Worm (Caenorhabditis elegans) whole organism, L3 larva: ENCODE data around the gene nas-10.
A peak's percentile ranks its signal among the peaks of the same experiment; 100 is the strongest.

Experiments
- R02D3.7 ChIP-seq: fragments of 150-350 bp; optimal IDR thresholded peaks from 2 replicates; lab custom pipeline; 2014; ENCODE audit warnings: missing biosample characterization, missing genetic modification characterization
- ZK546.5 ChIP-seq: sonication (generic microtip); optimal IDR thresholded peaks from 2 replicates; lab custom pipeline; 2017; ENCODE audit warnings: missing biosample characterization, missing genetic modification characterization
- ama-1 ChIP-seq: fragments of 150-350 bp; optimal IDR thresholded peaks from 2 replicates; lab custom pipeline; 2018
- ceh-16 ChIP-seq: sonication (generic microtip); optimal IDR thresholded peaks from 2 replicates; lab custom pipeline; 2017; ENCODE audit warnings: missing biosample characterization, missing genetic modification characterization
- ceh-28 ChIP-seq: fragments of 150-350 bp; optimal IDR thresholded peaks from 2 replicates; lab custom pipeline; 2014; ENCODE audit warnings: missing biosample characterization, missing genetic modification reagents, missing genetic modification characterization
- ceh-9 ChIP-seq: sonication (generic microtip); optimal IDR thresholded peaks from 2 replicates; lab custom pipeline; 2018; ENCODE audit warnings: missing biosample characterization, missing genetic modification characterization
- daf-12 ChIP-seq: fragments of 150-350 bp; optimal IDR thresholded peaks from 2 replicates; lab custom pipeline; 2014; ENCODE audit warnings: missing biosample characterization, missing genetic modification reagents, missing genetic modification characterization
- egl-5 ChIP-seq: fragments of 150-350 bp; optimal IDR thresholded peaks from 2 replicates; lab custom pipeline; 2017; ENCODE audit warnings: missing biosample characterization, missing genetic modification reagents, missing genetic modification characterization, inconsistent platforms
- elt-1 ChIP-seq: fragments of 150-350 bp; optimal IDR thresholded peaks from 2 replicates; lab custom pipeline; 2014; ENCODE audit warnings: missing biosample characterization, missing genetic modification characterization
- elt-2 ChIP-seq: sonication (generic microtip); optimal IDR thresholded peaks from 2 replicates; lab custom pipeline; 2016; ENCODE audit warnings: missing genetic modification reagents, mild to moderate bottlenecking, missing genetic modification characterization, missing compliant biosample characterization
- eor-1 ChIP-seq, 2 experiments: fragments of 150-350 bp; optimal IDR thresholded peaks; 2 replicates each; lab custom pipeline; 2014 to 2018; ENCODE audit warnings: missing biosample characterization in 2 of 2, missing genetic modification characterization in 2 of 2
- fkh-10 ChIP-seq: sonication (generic microtip); optimal IDR thresholded peaks from 2 replicates; lab custom pipeline; 2017; ENCODE audit warnings: missing biosample characterization, missing genetic modification reagents, missing genetic modification characterization
- fos-1 ChIP-seq: fragments of 150-350 bp; optimal IDR thresholded peaks from 2 replicates; lab custom pipeline; 2014; ENCODE audit warnings: missing biosample characterization, missing genetic modification characterization
- hmg-11 ChIP-seq: sonication (generic microtip); optimal IDR thresholded peaks from 2 replicates; lab custom pipeline; 2016; ENCODE audit warnings: missing genetic modification characterization, missing compliant biosample characterization
- jun-1 ChIP-seq: fragments of 150-350 bp; optimal IDR thresholded peaks from 2 replicates; lab custom pipeline; 2014; ENCODE audit warnings: missing biosample characterization, missing genetic modification reagents, missing genetic modification characterization
- lin-15B ChIP-seq: fragments of 150-350 bp; optimal IDR thresholded peaks from 2 replicates; lab custom pipeline; 2014; ENCODE audit warnings: missing biosample characterization, missing genetic modification characterization
- lin-39 ChIP-seq: fragments of 150-350 bp; optimal IDR thresholded peaks from 2 replicates; lab custom pipeline; 2018; ENCODE audit warnings: missing biosample characterization, missing genetic modification reagents, missing genetic modification characterization
- lsy-12 ChIP-seq: sonication (generic microtip); optimal IDR thresholded peaks from 2 replicates; lab custom pipeline; 2016; ENCODE audit warnings: mild to moderate bottlenecking, missing genetic modification characterization, missing compliant biosample characterization
- nfya-1 ChIP-seq: sonication (generic microtip); optimal IDR thresholded peaks from 2 replicates; lab custom pipeline; 2017; ENCODE audit warnings: missing genetic modification characterization, mild to moderate bottlenecking, missing compliant biosample characterization, antibody characterized with exemption, moderate library complexity; ENCODE audit not compliant: insufficient read depth
- nhr-11 ChIP-seq: fragments of 150-350 bp; optimal IDR thresholded peaks from 2 replicates; lab custom pipeline; 2014; ENCODE audit warnings: missing biosample characterization, missing genetic modification characterization
- nhr-12 ChIP-seq: fragments of 150-350 bp; optimal IDR thresholded peaks from 2 replicates; lab custom pipeline; 2014; ENCODE audit warnings: missing biosample characterization, missing genetic modification characterization
- nhr-23 ChIP-seq: fragments of 150-350 bp; optimal IDR thresholded peaks from 2 replicates; lab custom pipeline; 2014; ENCODE audit warnings: missing biosample characterization, missing genetic modification reagents, missing genetic modification characterization
- nhr-237 ChIP-seq: fragments of 150-350 bp; optimal IDR thresholded peaks from 2 replicates; lab custom pipeline; 2014; ENCODE audit warnings: missing biosample characterization, missing genetic modification characterization
- nhr-43 ChIP-seq: sonication (generic microtip); optimal IDR thresholded peaks from 2 replicates; lab custom pipeline; 2016; ENCODE audit warnings: mild to moderate bottlenecking, missing genetic modification characterization, missing compliant biosample characterization; ENCODE audit not compliant: poor library complexity, severe bottlenecking
- nhr-67 ChIP-seq: fragments of 150-350 bp; optimal IDR thresholded peaks from 2 replicates; lab custom pipeline; 2014; ENCODE audit warnings: missing biosample characterization, missing genetic modification characterization
- nhr-76 ChIP-seq: fragments of 150-350 bp; sonication (generic microtip); optimal IDR thresholded peaks from 5 replicates; lab custom pipeline; 2014; ENCODE audit warnings: missing biosample characterization, missing genetic modification characterization
- pqm-1 ChIP-seq: fragments of 150-350 bp; optimal IDR thresholded peaks from 2 replicates; lab custom pipeline; 2017; ENCODE audit warnings: missing biosample characterization, missing genetic modification characterization, inconsistent platforms
- sea-2 ChIP-seq: fragments of 150-350 bp; sonication (generic microtip); optimal IDR thresholded peaks from 4 replicates; lab custom pipeline; 2014; ENCODE audit warnings: missing biosample characterization, missing genetic modification reagents, missing genetic modification characterization
- snpc-4 ChIP-seq: fragments of 150-350 bp; optimal IDR thresholded peaks from 2 replicates; lab custom pipeline; 2014; ENCODE audit warnings: missing biosample characterization, missing genetic modification characterization
- tbx-2 ChIP-seq: sonication (generic microtip); optimal IDR thresholded peaks from 2 replicates; lab custom pipeline; 2016; ENCODE audit warnings: mild to moderate bottlenecking, missing genetic modification characterization, missing compliant biosample characterization
- unc-39 ChIP-seq: sonication (generic microtip); optimal IDR thresholded peaks from 4 replicates; lab custom pipeline; 2017; ENCODE audit warnings: missing biosample characterization, missing genetic modification characterization
- unc-62 ChIP-seq: fragments of 150-350 bp; sonication (generic microtip); optimal IDR thresholded peaks from 4 replicates; lab custom pipeline; 2014; ENCODE audit warnings: missing biosample characterization, missing genetic modification reagents, missing genetic modification characterization
- ztf-11 ChIP-seq: fragments of 150-350 bp; optimal IDR thresholded peaks from 2 replicates; lab custom pipeline; 2014; ENCODE audit warnings: missing biosample characterization, missing genetic modification characterization

Gene nas-10

DNA sequence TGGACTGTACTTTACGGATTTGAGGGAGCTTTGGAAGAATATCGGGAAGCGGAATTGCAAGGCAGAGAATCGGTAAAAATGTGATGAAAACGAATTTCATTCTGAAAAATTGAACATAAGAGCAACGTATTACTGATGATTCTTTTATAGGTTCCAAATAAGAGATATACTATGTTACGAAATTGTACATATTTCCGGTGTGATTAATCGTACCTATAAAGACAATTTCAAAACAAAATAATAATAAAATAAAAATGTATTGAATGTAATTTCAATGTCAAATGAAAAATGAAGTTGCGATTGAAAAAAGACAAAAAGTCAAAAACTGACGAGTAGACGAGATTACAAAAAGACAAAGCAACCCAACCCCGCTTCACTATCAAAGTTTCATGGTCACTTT, 45.7 kb upstream of the nas-10 start, which contains the start of gene ttr-31:
Gene ttr-31 (minus strand): TSS at position 101 of the 400 bp plus-strand sequence.
- no peak for TF ChIP-seq snpc-4 (tag; lab: Kevin White, UChicago)
- TF ChIP-seq nhr-12 (tag; lab: Kevin White, UChicago) = no peak
- no peak for TF ChIP-seq ceh-28
- TF ChIP-seq, all 47 proteins: peak for 0

DNA sequence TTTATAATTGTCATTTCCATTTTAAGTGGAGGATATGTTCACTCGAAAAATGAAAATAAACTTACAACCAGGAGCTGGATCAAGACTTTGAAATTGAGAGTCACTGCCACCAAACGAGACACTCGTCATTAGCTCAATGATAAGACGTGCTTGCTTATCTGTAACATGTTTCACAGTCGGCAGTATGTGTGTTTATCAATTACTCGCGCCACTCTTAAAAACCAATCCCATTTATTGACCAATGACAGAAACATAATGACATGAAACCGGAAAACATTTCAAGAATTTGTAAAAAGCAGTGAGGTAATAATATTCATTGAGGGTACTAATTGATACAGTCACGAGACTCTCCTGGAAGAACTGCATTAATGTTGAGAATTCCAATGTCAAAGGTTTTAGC, 44.7 kb upstream of the nas-10 start, which contains the start of gene del-5:
Gene del-5 (minus strand): TSS at position 130 of the 400 bp plus-strand sequence.
- TF ChIP-seq pqm-1 (tag; lab: Kevin White, UChicago) (peak; percentile 84), jun-1 (peak; percentile 6), nhr-237 (tag; lab: Kevin White, UChicago) (no peak), fos-1 (tag; lab: Kevin White, UChicago) (no peak), fkh-10 (no peak), elt-2 (peak; percentile 90), nhr-23 (tag; lab: Kevin White, UChicago) (no peak), snpc-4 (tag; lab: Kevin White, UChicago) (no peak), nfya-1 (tag; lab: Kevin White, UChicago) (peak; percentile 16)

DNA sequence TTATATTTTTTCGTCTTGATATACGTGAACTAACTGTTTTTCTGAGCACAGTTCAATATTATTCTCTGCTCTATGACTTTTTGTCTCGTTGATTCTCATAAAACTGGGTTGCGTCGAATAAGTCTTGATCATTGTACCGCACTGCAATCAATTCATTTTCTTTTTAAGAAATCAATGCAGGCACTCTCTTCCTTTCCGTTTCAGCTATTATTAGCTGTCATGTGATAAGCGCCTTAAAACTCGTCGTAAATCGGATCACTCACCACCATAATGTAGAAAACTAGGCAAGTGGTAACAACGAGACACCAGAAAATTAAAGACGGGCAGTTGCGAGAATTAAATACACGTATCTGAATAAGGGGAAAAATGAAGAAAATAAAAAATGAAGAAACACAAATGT, 44.1 kb upstream of the nas-10 start:
- TF ChIP-seq pqm-1 (tag; lab: Kevin White, UChicago) (peak; percentile 50), nhr-23 (tag; lab: Kevin White, UChicago) (no peak), elt-2 (peak; percentile 58)

ce11 chrX:11003701-11004100, 40.4 kb upstream of the nas-10 start:
- no peak for TF ChIP-seq ama-1 (lab: Kevin White, UChicago)
- TF ChIP-seq fos-1 (tag; lab: Kevin White, UChicago) = no peak
- no peak for TF ChIP-seq lin-39 (tag; lab: Kevin White, UChicago)
- TF ChIP-seq unc-62 (GFP tag; lab: Kevin White, UChicago) = no peak
- TF ChIP-seq nhr-11 (tag; lab: Kevin White, UChicago) = no peak
- no peak for TF ChIP-seq nhr-67 (tag; lab: Kevin White, UChicago)
- no peak for TF ChIP-seq lsy-12 (tag; lab: Kevin White, UChicago)
- TF ChIP-seq ceh-16 (tag; lab: Kevin White, UChicago) = no peak
- no peak for TF ChIP-seq ztf-11 (tag; lab: Kevin White, UChicago)
- TF ChIP-seq tbx-2 (tag; lab: Kevin White, UChicago) = no peak
- TF ChIP-seq, all 47 proteins: peak for 0

DNA sequence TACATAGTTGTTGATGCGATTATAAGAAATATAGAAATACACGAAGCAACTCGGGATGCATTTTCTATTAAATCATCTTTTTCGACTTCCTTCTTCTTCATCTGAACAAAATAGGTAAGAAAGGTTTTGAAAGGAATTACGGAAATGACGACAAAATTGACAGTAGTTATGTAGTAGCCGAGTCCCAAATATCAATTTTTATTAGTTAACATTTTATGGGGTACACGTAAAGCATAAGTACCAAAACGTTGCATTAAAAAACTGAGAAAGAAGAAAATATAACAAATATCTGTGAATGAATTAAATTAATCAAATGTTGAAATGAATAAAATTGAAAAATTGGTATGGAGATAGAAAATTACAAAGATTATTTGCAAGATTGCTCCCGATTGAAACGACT, 38.4 kb upstream of the nas-10 start, which contains the start of gene col-177:
Gene col-177 (minus strand): TSS at position 101 of the 400 bp plus-strand sequence.
- TF ChIP-seq nhr-23 (tag; lab: Kevin White, UChicago) (no peak), egl-5 (tag; lab: Kevin White, UChicago) (no peak), sea-2 (GFP tag; lab: Kevin White, UChicago) (no peak), unc-39 (no peak), eor-1 (tag; optimal IDR thresholded peaks at IDR 0.05; lab: Kevin White, UChicago) (no peak), nhr-43 (no peak), nhr-237 (tag; lab: Kevin White, UChicago) (no peak), elt-2 (no peak), nfya-1 (tag; lab: Kevin White, UChicago) (no peak)

ce11 chrX:10999176-10999575, 35.9 kb upstream of the nas-10 start, which contains the start of gene F59F3.6:
TSS of gene F59F3.6 (minus strand) at chrX:10999276.
- TF ChIP-seq tbx-2 (tag; lab: Kevin White, UChicago) = peak; percentile 38
- TF ChIP-seq ZK546.5 (tag; lab: Kevin White, UChicago) = no peak

- TF ChIP-seq nhr-237 (tag; lab: Kevin White, UChicago) = no peak
- TF ChIP-seq fkh-10 = no peak
- TF ChIP-seq lin-15B (tag; lab: Kevin White, UChicago) = no peak
- TF ChIP-seq pqm-1 (tag; lab: Kevin White, UChicago) = no peak
- TF ChIP-seq nhr-76 = no peak
- no peak for TF ChIP-seq ceh-9 (tag; lab: Kevin White, UChicago)
- no peak for TF ChIP-seq ceh-16 (tag; lab: Kevin White, UChicago)
- no peak for TF ChIP-seq daf-12 (tag; lab: Kevin White, UChicago)
- no peak for TF ChIP-seq hmg-11 (tag; lab: Kevin White, UChicago)
- TF ChIP-seq R02D3.7 (tag; lab: Kevin White, UChicago) = no peak
- TF ChIP-seq egl-5 (tag; lab: Kevin White, UChicago) = no peak
- no peak for TF ChIP-seq nhr-12 (tag; lab: Kevin White, UChicago)
- no peak for TF ChIP-seq nhr-43
- TF ChIP-seq elt-1 (tag; lab: Kevin White, UChicago) = no peak
- TF ChIP-seq unc-39 = no peak
These were observed 28.9 kb upstream of the nas-10 start, which contains the start of gene ver-3 for ce11 chrX:10992177-10992576. TSS of gene ver-3 (plus strand) at chrX:10992477.
